Fruit fly (Drosophila melanogaster): ENCODE results near the gene JMJD7.

Gene JMJD7

dm6 chr3L:13403141-13403867 is 46.8 kb downstream of the JMJD7 start (continued):
- no peak for TF ChIP-seq CG13424 (tag; optimal IDR thresholded peaks at IDR 0.05)
- TF ChIP-seq grau (tag; optimal IDR thresholded peaks at IDR 0.05): no peak
- peak; percentile 16 for TF ChIP-seq Oli (tag; optimal IDR thresholded peaks at IDR 0.05)
- TF ChIP-seq slbo (GFP tag; IDR thresholded peaks at IDR 0.05): no peak
- TF ChIP-seq nmo (GFP tag; optimal IDR thresholded peaks at IDR 0.05): peak; percentile 68
- TF ChIP-seq Nf-YA (GFP tag; IDR thresholded peaks at IDR 0.05): peak; percentile 81; the same call in 1 of the 2 replicates
- TF ChIP-seq ttk (GFP tag; IDR thresholded peaks at IDR 0.05): no peak
- no peak for TF ChIP-seq grn (GFP tag; optimal IDR thresholded peaks at IDR 0.05)
- TF ChIP-seq CG31441 (GFP tag; IDR thresholded peaks at IDR 0.05): peak; percentile 60; the same call in 1 of the 2 replicates
- no peak for TF ChIP-seq CG1792 (GFP tag; optimal IDR thresholded peaks at IDR 0.05)
- no peak for TF ChIP-seq Hr78 (GFP tag; optimal IDR thresholded peaks at IDR 0.05)
- TF ChIP-seq slou (GFP tag; optimal IDR thresholded peaks at IDR 0.05): no peak
- no peak for TF ChIP-seq pho (GFP tag; optimal IDR thresholded peaks at IDR 0.05)
- peak; percentile 42 for TF ChIP-seq CG13775 (GFP tag; optimal IDR thresholded peaks at IDR 0.05)
- TF ChIP-seq CG30431 (GFP tag; optimal IDR thresholded peaks at IDR 0.05): no peak
- no peak for TF ChIP-seq Neu2 (GFP tag; optimal IDR thresholded peaks at IDR 0.05; ENCODE audit: borderline replicate concordance)
- no peak for TF ChIP-seq CG2889 (GFP tag; IDR thresholded peaks at IDR 0.05)
- no peak for TF ChIP-seq Meics (GFP tag; optimal IDR thresholded peaks at IDR 0.05)
- TF ChIP-seq Bteb2 (GFP tag; optimal IDR thresholded peaks at IDR 0.05): no peak
- TF ChIP-seq Fer1 (GFP tag; optimal IDR thresholded peaks at IDR 0.05): no peak
- TF ChIP-seq Kr (GFP tag; optimal IDR thresholded peaks at IDR 0.05): no peak
- TF ChIP-seq slp2 (GFP tag; optimal IDR thresholded peaks at IDR 0.05): peak; percentile 5
- TF ChIP-seq br (optimal IDR thresholded peaks at IDR 0.05): no peak
- TF ChIP-seq CG9876 (GFP tag; optimal IDR thresholded peaks at IDR 0.05): no peak
- no peak for TF ChIP-seq Hand (GFP tag; optimal IDR thresholded peaks at IDR 0.05)
- TF ChIP-seq CG8290 (GFP tag; optimal IDR thresholded peaks at IDR 0.05): no peak
- TF ChIP-seq CG8290 (tag; optimal IDR thresholded peaks at IDR 0.05): no peak
- TF ChIP-seq CG9609 (GFP tag; optimal IDR thresholded peaks at IDR 0.05): no peak
- peak; percentile 76 for TF ChIP-seq CG14710 (tag; optimal IDR thresholded peaks at IDR 0.05)
- TF ChIP-seq twi (tag; optimal IDR thresholded peaks at IDR 0.05): no peak
- TF ChIP-seq Sox102F (GFP tag; optimal IDR thresholded peaks at IDR 0.05): peak; percentile 20
- TF ChIP-seq zfh2 (GFP tag; optimal IDR thresholded peaks at IDR 0.05): no peak
- no peak for TF ChIP-seq Bgb (GFP tag; IDR thresholded peaks at IDR 0.05; ENCODE audit: partially characterized antibody)
- no peak for TF ChIP-seq Poxn (GFP tag; IDR thresholded peaks at IDR 0.05)
- TF ChIP-seq lbe (GFP tag; optimal IDR thresholded peaks at IDR 0.05): no peak
- no peak for TF ChIP-seq Six4 (GFP tag; optimal IDR thresholded peaks at IDR 0.05)
- TF ChIP-seq ssp (GFP tag; IDR thresholded peaks at IDR 0.05): no peak
- peak; percentile 19 for TF ChIP-seq Ssrp (tag; optimal IDR thresholded peaks at IDR 0.05)
- TF ChIP-seq tna (GFP tag; IDR thresholded peaks at IDR 0.05; ENCODE audit: partially characterized antibody): no peak
- no peak for TF ChIP-seq ato (GFP tag; IDR thresholded peaks at IDR 0.05; ENCODE audit: partially characterized antibody)
- no peak for TF ChIP-seq NK7.1 (GFP tag; optimal IDR thresholded peaks at IDR 0.05)
- TF ChIP-seq crp (GFP tag; optimal IDR thresholded peaks at IDR 0.05): no peak
- no peak for TF ChIP-seq Mrtf (GFP tag; IDR thresholded peaks at IDR 0.05)
- TF ChIP-seq Ets65A (GFP tag): no peak
- TF ChIP-seq gro (GFP tag; optimal IDR thresholded peaks at IDR 0.05): no peak
- TF ChIP-seq CG4360 (GFP tag; IDR thresholded peaks at IDR 0.05): no peak
- TF ChIP-seq Sox100B (GFP tag; optimal IDR thresholded peaks at IDR 0.05): peak; percentile 49
- TF ChIP-seq CG17361 (GFP tag; IDR thresholded peaks at IDR 0.05): peak; percentile 85
- no peak for TF ChIP-seq CG4328 (GFP tag; optimal IDR thresholded peaks at IDR 0.05)
- TF ChIP-seq salm (tag; optimal IDR thresholded peaks at IDR 0.05): no peak
- TF ChIP-seq Hmx (GFP tag; optimal IDR thresholded peaks at IDR 0.05): no peak

Data from whole organism, embryonic.